Fruit fly (Drosophila melanogaster) whole organism, embryonic: ENCODE measurements around the gene Pink1.
A peak's percentile ranks its signal among the peaks of the same experiment; 100 is the strongest.

Experiments
- Ada2b ChIP-seq: fragments of 200-800 bp; sonication (Bioruptor generic); IDR thresholded peaks from 2 replicates; pipeline ENCODE4 v1.3.6; 2022; ENCODE audit warnings: missing biosample characterization, missing genetic modification characterization
- CG10267 ChIP-seq: fragments of 200-800 bp; sonication (Bioruptor generic); optimal IDR thresholded peaks from 2 replicates; lab custom pipeline; 2018; ENCODE audit warnings: missing biosample characterization, mild to moderate bottlenecking, missing genetic modification characterization, moderate library complexity
- CG11696 ChIP-seq: fragments of 200-800 bp; sonication (Bioruptor generic); IDR thresholded peaks from 2 replicates; pipeline ENCODE4 v1.3.6; 2022; ENCODE audit warnings: missing biosample characterization, missing genetic modification characterization
- CG12071 ChIP-seq: fragments of 200-800 bp; sonication (Bioruptor generic); optimal IDR thresholded peaks from 3 replicates; lab custom pipeline; 2018; ENCODE audit warnings: missing biosample characterization, mild to moderate bottlenecking, missing genetic modification characterization
- CG12236 ChIP-seq: fragments of 200-800 bp; sonication (Bioruptor generic); optimal IDR thresholded peaks from 2 replicates; lab custom pipeline; 2016; ENCODE audit warnings: missing biosample characterization, missing genetic modification characterization
- CG12769 ChIP-seq: fragments of 200-800 bp; sonication (Bioruptor generic); optimal IDR thresholded peaks from 2 replicates; lab custom pipeline; 2019; ENCODE audit warnings: missing biosample characterization, mild to moderate bottlenecking, missing genetic modification characterization, moderate library complexity
- CG14965 ChIP-seq: fragments of 200-800 bp; sonication (Bioruptor generic); optimal IDR thresholded peaks from 2 replicates; lab custom pipeline; 2016; ENCODE audit warnings: missing biosample characterization, missing genetic modification characterization, borderline replicate concordance
- CG15073 ChIP-seq: fragments of 200-800 bp; sonication (Bioruptor generic); optimal IDR thresholded peaks from 2 replicates; lab custom pipeline; 2016; ENCODE audit warnings: missing biosample characterization, missing genetic modification characterization
- CG17385 ChIP-seq: fragments of 200-800 bp; sonication (Bioruptor generic); optimal IDR thresholded peaks from 3 replicates; lab custom pipeline; 2018; ENCODE audit warnings: missing biosample characterization, mild to moderate bottlenecking, missing genetic modification characterization
- CG17829 ChIP-seq: fragments of 200-800 bp; optimal IDR thresholded peaks from 2 replicates; lab custom pipeline; 2019; ENCODE audit warnings: missing biosample characterization, mild to moderate bottlenecking, missing genetic modification characterization, moderate library complexity
- CG18011 ChIP-seq: fragments of 200-800 bp; sonication (Bioruptor generic); optimal IDR thresholded peaks from 2 replicates; lab custom pipeline; 2017; ENCODE audit warnings: missing biosample characterization, missing genetic modification characterization, mild to moderate bottlenecking, moderate library complexity, missing genotype
- CG2129 ChIP-seq: fragments of 200-800 bp; sonication (Bioruptor generic); IDR thresholded peaks from 2 replicates; pipeline ENCODE4 v1.3.6; 2022; ENCODE audit warnings: missing biosample characterization, missing genetic modification characterization; ENCODE audit not compliant: partially characterized antibody
- CG30431 ChIP-seq: fragments of 200-800 bp; sonication (Bioruptor generic); optimal IDR thresholded peaks from 2 replicates; lab custom pipeline; 2017; ENCODE audit warnings: missing biosample characterization, missing genetic modification characterization
- CG3065 ChIP-seq: fragments of 200-800 bp; sonication (Bioruptor generic); optimal IDR thresholded peaks from 2 replicates; lab custom pipeline; 2016; ENCODE audit warnings: missing biosample characterization, missing genetic modification characterization
- CG32532 ChIP-seq: fragments of 200-800 bp; sonication (Bioruptor generic); IDR thresholded peaks from 2 replicates; pipeline ENCODE4 v1.3.6; 2022; ENCODE audit warnings: missing biosample characterization, missing genetic modification characterization
- CG32772 ChIP-seq: fragments of 200-800 bp; sonication (Bioruptor generic); IDR thresholded peaks from 2 replicates; pipeline ENCODE4 v1.3.6; 2022; ENCODE audit warnings: missing biosample characterization, missing genetic modification characterization
- CG3995 ChIP-seq: fragments of 200-800 bp; sonication (Bioruptor generic); optimal IDR thresholded peaks from 3 replicates; lab custom pipeline; 2016; ENCODE audit warnings: missing biosample characterization, missing genetic modification characterization
- CG42726 ChIP-seq: fragments of 200-800 bp; sonication (Bioruptor generic); IDR thresholded peaks from 2 replicates; pipeline ENCODE4 v1.3.6; 2022; ENCODE audit warnings: missing biosample characterization, missing genetic modification characterization; ENCODE audit not compliant: partially characterized antibody
- CG5180 ChIP-seq: fragments of 200-800 bp; sonication (Bioruptor generic); optimal IDR thresholded peaks from 3 replicates; lab custom pipeline; 2017; ENCODE audit warnings: missing biosample characterization, missing genetic modification characterization, mild to moderate bottlenecking, moderate library complexity, missing genetic modification reagents
- CG7556 ChIP-seq: fragments of 200-800 bp; sonication (Bioruptor generic); optimal IDR thresholded peaks from 2 replicates; lab custom pipeline; 2017; ENCODE audit warnings: missing biosample characterization, mild to moderate bottlenecking, missing genetic modification characterization
- CG7987 ChIP-seq: fragments of 200-800 bp; sonication (Bioruptor generic); optimal IDR thresholded peaks from 2 replicates; lab custom pipeline; 2018; ENCODE audit warnings: missing biosample characterization, mild to moderate bottlenecking, missing genetic modification characterization, moderate library complexity
- CG8290 ChIP-seq, 3 experiments: fragments of 200-800 bp; sonication (Bioruptor generic); optimal IDR thresholded peaks; 2 replicates each; lab custom pipeline; 2016 to 2019; ENCODE audit warnings: missing biosample characterization in 3 of 3, missing genetic modification characterization in 3 of 3, mild to moderate bottlenecking in 2 of 3, moderate library complexity in 1 of 3
- CG8478 ChIP-seq: fragments of >200 bp; optimal IDR thresholded peaks from 2 replicates; lab custom pipeline; 2018
- CG8924 ChIP-seq: fragments of 200-800 bp; optimal IDR thresholded peaks from 3 replicates; lab custom pipeline; 2019; ENCODE audit warnings: missing biosample characterization, mild to moderate bottlenecking, missing genetic modification characterization, moderate library complexity
- CG8944 ChIP-seq: fragments of 200-800 bp; sonication (Bioruptor generic); optimal IDR thresholded peaks from 3 replicates; lab custom pipeline; 2016; ENCODE audit warnings: missing biosample characterization, missing genetic modification characterization
- Dbx ChIP-seq: fragments of 200-800 bp; sonication (Bioruptor generic); IDR thresholded peaks from 3 replicates; pipeline ENCODE4 v1.3.6; 2022; ENCODE audit warnings: missing biosample characterization, missing genetic modification characterization
- Eip74EF ChIP-seq, 2 experiments: fragments of 200-800 bp in 1 of 2; fragments of >200 bp in 1 of 2; sonication (Bioruptor generic) in 1 of 2; optimal IDR thresholded peaks; 2 replicates each; lab custom pipeline; 2017 to 2019; ENCODE audit warnings: missing biosample characterization in 2 of 2, missing genetic modification characterization in 2 of 2, mild to moderate bottlenecking in 1 of 2, moderate library complexity in 1 of 2
- Elba2 ChIP-seq: fragments of 200-800 bp; sonication (Bioruptor generic); optimal IDR thresholded peaks from 3 replicates; lab custom pipeline; 2016; ENCODE audit warnings: missing biosample characterization, missing genetic modification characterization
- HLH3B ChIP-seq: fragments of 200-800 bp; sonication (Bioruptor generic); IDR thresholded peaks from 2 replicates; pipeline ENCODE4 v1.3.6; 2022; ENCODE audit warnings: missing biosample characterization, missing genetic modification characterization
- Hr39 ChIP-seq: fragments of >200 bp; optimal IDR thresholded peaks from 2 replicates; lab custom pipeline; 2017
- Jarid2 ChIP-seq: fragments of 200-800 bp; sonication (Bioruptor generic); optimal IDR thresholded peaks from 3 replicates; lab custom pipeline; 2017; ENCODE audit warnings: mild to moderate bottlenecking, missing biosample characterization, missing genetic modification reagents, missing genetic modification characterization
- NK7.1 ChIP-seq: fragments of 200-800 bp; sonication (Bioruptor generic); optimal IDR thresholded peaks from 3 replicates; lab custom pipeline; 2016; ENCODE audit warnings: missing biosample characterization, missing genetic modification characterization
- Nf-YA ChIP-seq: fragments of 200-800 bp; sonication (Bioruptor generic); IDR thresholded peaks from 2 replicates; pipeline ENCODE4 v1.3.6; 2022; ENCODE audit warnings: missing biosample characterization, missing genetic modification characterization
- bowl ChIP-seq: fragments of 200-800 bp; sonication (Bioruptor generic); IDR thresholded peaks from 2 replicates; pipeline ENCODE4 v1.3.6; 2022; ENCODE audit warnings: missing biosample characterization, missing genetic modification characterization
- crp ChIP-seq, 2 experiments: fragments of 200-800 bp; sonication (Bioruptor generic); optimal IDR thresholded peaks; 2 replicates in 1 of 2; 3 replicates in 1 of 2; lab custom pipeline; 2017; ENCODE audit warnings: missing biosample characterization in 2 of 2, missing genetic modification characterization in 2 of 2, mild to moderate bottlenecking in 1 of 2, moderate library complexity in 1 of 2
- cwo ChIP-seq: fragments of 200-800 bp; sonication (Bioruptor generic); optimal IDR thresholded peaks from 3 replicates; lab custom pipeline; 2017; ENCODE audit warnings: missing biosample characterization, missing genetic modification characterization, mild to moderate bottlenecking, moderate library complexity, missing genetic modification reagents
- dimm ChIP-seq: fragments of 200-800 bp; sonication (Bioruptor generic); IDR thresholded peaks from 2 replicates; pipeline ENCODE4 v1.3.6; 2022; ENCODE audit warnings: missing biosample characterization, missing genetic modification characterization
- dmrt99B ChIP-seq: fragments of 200-800 bp; sonication (Bioruptor generic); optimal IDR thresholded peaks from 2 replicates; lab custom pipeline; 2018; ENCODE audit warnings: missing biosample characterization, mild to moderate bottlenecking, missing genetic modification characterization, moderate library complexity
- exex ChIP-seq: fragments of 200-800 bp; sonication (Bioruptor generic); optimal IDR thresholded peaks from 4 replicates; lab custom pipeline; 2018; ENCODE audit warnings: missing biosample characterization, mild to moderate bottlenecking, missing genetic modification characterization, moderate library complexity
- grn ChIP-seq: fragments of 200-800 bp; sonication (Bioruptor generic); optimal IDR thresholded peaks from 3 replicates; lab custom pipeline; 2017; ENCODE audit warnings: missing biosample characterization, missing genetic modification characterization
- gt ChIP-seq: fragments of 200-800 bp; sonication (Bioruptor generic); IDR thresholded peaks from 2 replicates; pipeline ENCODE4 v1.3.6; 2022; ENCODE audit warnings: missing biosample characterization, missing genetic modification characterization
- jumu ChIP-seq: fragments of 200-800 bp; sonication (Bioruptor generic); optimal IDR thresholded peaks from 3 replicates; lab custom pipeline; 2016; ENCODE audit warnings: missing biosample characterization, missing genetic modification characterization
- mam ChIP-seq: fragments of 200-800 bp; sonication (Bioruptor generic); optimal IDR thresholded peaks from 3 replicates; lab custom pipeline; 2016; ENCODE audit warnings: missing biosample characterization, missing genetic modification characterization
- mld ChIP-seq: fragments of 200-800 bp; sonication (Bioruptor generic); IDR thresholded peaks from 3 replicates; pipeline ENCODE4 v1.3.6; 2022; ENCODE audit warnings: missing biosample characterization, missing genetic modification characterization; ENCODE audit not compliant: partially characterized antibody
- nerfin-2 ChIP-seq: fragments of 200-800 bp; sonication (Bioruptor generic); IDR thresholded peaks from 2 replicates; pipeline ENCODE4 v1.3.6; 2022; ENCODE audit warnings: missing biosample characterization, missing genetic modification characterization; ENCODE audit not compliant: partially characterized antibody
- ro ChIP-seq: fragments of 200-800 bp; sonication (Bioruptor generic); IDR thresholded peaks from 2 replicates; pipeline ENCODE4 v1.3.6; 2022; ENCODE audit warnings: missing biosample characterization, missing genetic modification characterization
- sim ChIP-seq: fragments of 200-800 bp; sonication (Bioruptor generic); IDR thresholded peaks from 2 replicates; pipeline ENCODE4 v1.3.6; 2022; ENCODE audit warnings: missing biosample characterization, missing genetic modification characterization
- so ChIP-seq: fragments of 200-800 bp; sonication (Bioruptor generic); IDR thresholded peaks from 3 replicates; pipeline ENCODE4 v1.3.6; 2022; ENCODE audit warnings: missing biosample characterization, missing genetic modification characterization
- usp ChIP-seq: fragments of >200 bp; optimal IDR thresholded peaks from 2 replicates; lab custom pipeline; 2017; ENCODE audit warnings: missing biosample characterization, missing genetic modification characterization

Gene Pink1

dm6 chrX:6711295-6711694 lies 27.7 kb downstream of the Pink1 start (continued):
- TF ChIP-seq CG7987 (peak; percentile 47), bowl (GFP tag; lab: Robert Waterston, UW) (no peak), Nf-YA (GFP tag; lab: Robert Waterston, UW) (peak; percentile 45; the same call in 1 of the 2 replicates), CG10267 (tag; lab: Kevin White, UChicago) (peak; percentile 72), Hr39 (no peak), CG42726 (GFP tag; lab: Robert Waterston, UW) (no peak), CG11696 (GFP tag; lab: Robert Waterston, UW) (peak; percentile 23; the same call in 1 of the 2 replicates), sim (GFP tag; lab: Robert Waterston, UW) (0 out of 2 replicates have a peak, but pooled peaks have one; percentile 9), jumu (GFP tag; lab: Kevin White, UChicago) (peak; percentile 77), cwo (GFP tag; lab: Kevin White, UChicago) (peak; percentile 92), CG8478 (no peak)

dm6 chrX:6716170-6716569 lies 32.6 kb downstream of the Pink1 start:
- TF ChIP-seq CG15073 (GFP tag; lab: Kevin White, UChicago): no peak
- no peak for TF ChIP-seq crp (GFP tag; optimal IDR thresholded peaks at IDR 0.05; lab: Kevin White, UChicago)
- TF ChIP-seq HLH3B: no peak
- no peak for TF ChIP-seq CG12236
- no peak for TF ChIP-seq so
- TF ChIP-seq Elba2 (GFP tag; lab: Kevin White, UChicago): no peak
- no peak for TF ChIP-seq CG2129
- no peak for TF ChIP-seq mld (GFP tag; lab: Robert Waterston, UW)
- TF ChIP-seq CG32772 (GFP tag; lab: Robert Waterston, UW): no peak
- no peak for TF ChIP-seq NK7.1 (GFP tag; lab: Kevin White, UChicago)
- no peak for TF ChIP-seq Ada2b (GFP tag; lab: Robert Waterston, UW)
- TF ChIP-seq gt (GFP tag; lab: Robert Waterston, UW): no peak
- no peak for TF ChIP-seq CG5180 (GFP tag; lab: Kevin White, UChicago)
- no peak for TF ChIP-seq ro (GFP tag; lab: Robert Waterston, UW)
- no peak for TF ChIP-seq CG3065

- no peak for TF ChIP-seq mam (GFP tag; lab: Kevin White, UChicago)
- TF ChIP-seq Eip74EF (GFP tag; optimal IDR thresholded peaks at IDR 0.05; lab: Kevin White, UChicago): no peak
- TF ChIP-seq exex (tag; lab: Kevin White, UChicago): peak; percentile 38
- TF ChIP-seq dmrt99B: peak; percentile 32
- TF ChIP-seq dimm (GFP tag; lab: Robert Waterston, UW): no peak
- TF ChIP-seq CG7556 (GFP tag; lab: Kevin White, UChicago): no peak
- no peak for TF ChIP-seq CG17385 (GFP tag; lab: Kevin White, UChicago)
- peak; percentile 39; the same call in 1 of the 2 replicates for TF ChIP-seq CG32532
- no peak for TF ChIP-seq nerfin-2 (GFP tag; lab: Robert Waterston, UW)
- no peak for TF ChIP-seq CG3995
- TF ChIP-seq usp (GFP tag; lab: Kevin White, UChicago): no peak
- no peak for TF ChIP-seq CG8924 (tag; lab: Kevin White, UChicago)
- TF ChIP-seq CG12071 (GFP tag; lab: Kevin White, UChicago): no peak
- TF ChIP-seq NK7.1 (GFP tag; lab: Kevin White, UChicago): no peak
- no peak for TF ChIP-seq CG8944 (GFP tag; lab: Kevin White, UChicago)
- no peak for TF ChIP-seq Dbx (GFP tag; lab: Robert Waterston, UW)
- no peak for TF ChIP-seq CG14965 (GFP tag; lab: Kevin White, UChicago)
- TF ChIP-seq CG30431 (GFP tag; lab: Kevin White, UChicago): no peak
- no peak for TF ChIP-seq CG17829 (tag; lab: Kevin White, UChicago)
- no peak for TF ChIP-seq grn (GFP tag; lab: Kevin White, UChicago)
- no peak for TF ChIP-seq CG12769 (tag; lab: Kevin White, UChicago)
- no peak for TF ChIP-seq CG8290 (GFP tag; optimal IDR thresholded peaks at IDR 0.05; lab: Kevin White, UChicago)
- peak in 1 of 2 experiments; percentile 15 for TF ChIP-seq CG8290 (tag; optimal IDR thresholded peaks at IDR 0.05; lab: Kevin White, UChicago)
- TF ChIP-seq Jarid2: no peak
- no peak for TF ChIP-seq CG18011 (GFP tag; lab: Kevin White, UChicago)
These were observed 35.7 kb downstream of the Pink1 start for dm6 chrX:6719259-6719658.
